Fruit fly (Drosophila melanogaster): Measurements from ENCODE around the gene Ctu2.

Ctu2 gene

dm6 chr2L:19462898-19463297, 30.2 kb downstream of the Ctu2 start:
- TF ChIP-seq CG8478 (optimal IDR thresholded peaks at IDR 0.05) (no peak), CTCF (optimal IDR thresholded peaks at IDR 0.05) (no peak)

DNA sequence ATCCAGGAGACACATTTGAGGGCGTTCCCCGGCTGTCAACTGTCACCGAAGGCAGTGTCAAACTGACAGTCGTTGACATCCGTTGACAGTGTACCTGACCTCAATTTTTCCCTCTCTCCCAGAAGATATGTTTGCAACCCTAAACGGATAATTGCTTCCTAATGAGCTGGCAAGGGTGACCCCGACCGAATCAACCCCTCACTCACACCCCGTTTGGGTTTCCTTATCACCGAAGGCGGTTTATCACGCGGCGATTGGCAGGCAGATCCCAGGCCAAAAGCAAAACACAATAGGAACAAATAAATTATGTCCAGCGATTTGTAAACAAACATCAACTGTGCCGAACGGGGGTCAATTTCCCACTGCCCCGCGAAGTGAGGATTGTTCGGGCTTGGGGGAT, 33.6 kb downstream of the Ctu2 start:
- no peak for TF ChIP-seq CG8478 (optimal IDR thresholded peaks at IDR 0.05)
- TF ChIP-seq CTCF (optimal IDR thresholded peaks at IDR 0.05): no peak

DNA sequence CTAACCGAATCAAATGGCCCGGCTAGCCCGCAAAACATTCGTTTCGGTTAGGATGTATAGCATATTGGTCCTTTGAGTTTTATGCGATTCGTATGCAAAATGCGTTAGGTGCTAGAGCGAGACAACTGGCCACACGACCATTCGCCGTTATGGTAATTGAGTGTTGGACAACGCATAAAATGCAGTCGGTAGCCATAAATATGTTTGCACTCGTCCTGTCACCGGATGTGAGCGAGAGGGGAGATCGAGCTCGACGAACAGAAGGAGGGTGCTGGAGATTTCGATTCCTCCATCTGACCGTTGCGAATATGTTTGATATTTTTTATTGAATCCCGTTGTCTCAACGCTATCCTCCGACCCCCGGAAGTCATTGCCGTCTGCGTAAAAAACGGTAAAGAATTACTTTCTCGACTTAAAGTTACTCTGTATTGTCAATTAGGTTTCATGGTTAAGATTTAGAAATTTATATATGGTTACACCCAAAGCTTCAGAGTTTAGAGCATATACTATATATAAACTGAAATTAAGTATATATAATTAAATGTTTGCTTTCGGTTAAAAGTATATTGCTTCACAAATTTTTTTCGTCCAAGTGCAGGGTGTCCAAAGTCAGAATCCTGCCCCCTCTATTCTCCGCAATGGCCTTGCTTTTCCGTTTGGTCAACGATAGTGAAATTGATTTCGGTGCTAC, 35.0 kb downstream of the Ctu2 start:
- TF ChIP-seq CG8478 (optimal IDR thresholded peaks at IDR 0.05) (no peak), CTCF (optimal IDR thresholded peaks at IDR 0.05) (no peak)

- TF ChIP-seq CTCF (optimal IDR thresholded peaks at IDR 0.05) (no peak), CG8478 (optimal IDR thresholded peaks at IDR 0.05) (no peak)
Measured at dm6 chr2L:19455723-19456122, 37.3 kb downstream of the Ctu2 start.

DNA sequence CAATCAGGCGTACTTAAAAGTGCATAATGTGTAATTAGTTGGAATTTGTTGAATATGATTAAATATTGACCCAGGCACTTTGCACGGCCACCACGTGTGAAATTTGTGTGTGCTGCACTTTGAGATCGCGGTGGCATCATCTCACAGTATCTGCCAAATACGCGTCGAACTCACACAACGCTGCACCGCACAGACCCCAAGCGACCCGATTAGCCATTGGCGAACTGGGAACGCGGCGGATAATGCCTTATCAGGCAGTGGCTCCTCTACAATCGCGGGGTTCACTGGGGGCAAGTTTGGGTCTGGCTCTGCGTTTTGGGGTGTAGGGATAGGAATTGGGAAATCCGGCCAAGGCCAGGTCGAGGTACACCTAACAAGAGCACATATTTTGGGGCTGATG, 37.8 kb downstream of the Ctu2 start:
- TF ChIP-seq CG8478 (optimal IDR thresholded peaks at IDR 0.05): no peak
- TF ChIP-seq CTCF (optimal IDR thresholded peaks at IDR 0.05): no peak

dm6 chr2L:19454070-19454751, 38.8 kb downstream of the Ctu2 start, which contains the start of gene CG10026:
Gene CG10026, plus strand, starts transcription at chr2L:19454256.
- no peak for TF ChIP-seq CG8478 (optimal IDR thresholded peaks at IDR 0.05)
- no peak for TF ChIP-seq CTCF (optimal IDR thresholded peaks at IDR 0.05)

dm6 chr2L:19453381-19453780, 39.7 kb downstream of the Ctu2 start, which contains the start of gene Top2:
Gene Top2, minus strand, starts transcription at chr2L:19453490.
- TF ChIP-seq CTCF (optimal IDR thresholded peaks at IDR 0.05): peak; percentile 72 to 74
- TF ChIP-seq CG8478 (optimal IDR thresholded peaks at IDR 0.05): no peak

DNA sequence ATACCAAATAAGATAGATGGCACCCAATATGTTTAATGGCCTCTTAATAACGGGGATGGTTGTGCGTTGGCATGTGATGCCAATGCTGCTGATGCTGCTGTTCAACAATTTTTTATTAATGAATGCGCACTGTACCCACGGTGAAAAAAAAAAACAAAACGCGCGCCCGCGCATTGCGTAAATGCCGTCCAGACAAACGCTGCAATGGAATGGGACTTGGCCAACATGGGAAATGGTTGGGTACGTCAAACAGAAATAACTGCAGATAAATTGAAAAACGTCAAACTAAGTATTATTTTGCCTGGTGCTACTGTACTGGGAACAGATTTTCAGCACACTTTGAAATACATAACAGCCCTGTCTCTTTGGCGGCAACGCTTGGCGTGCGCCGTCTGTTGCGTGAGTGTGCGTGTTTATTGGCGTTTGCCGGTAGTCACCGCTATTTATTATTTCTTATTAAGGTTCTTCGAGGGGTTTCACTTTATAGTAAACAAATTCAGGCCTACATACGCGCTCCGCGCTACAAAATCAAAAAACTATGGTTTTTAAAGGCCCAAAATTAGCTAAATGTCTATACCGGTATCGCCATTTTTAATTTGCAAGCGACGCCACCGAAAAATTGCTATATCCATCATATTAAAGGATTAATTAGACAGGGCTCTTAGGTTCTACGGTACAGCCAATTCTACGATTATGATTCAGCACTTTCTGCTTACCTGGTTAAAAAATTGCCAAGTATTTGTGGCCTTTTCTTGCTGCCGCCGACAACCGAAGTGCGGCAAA, 40.3 kb downstream of the Ctu2 start:
- TF ChIP-seq CG8478 (optimal IDR thresholded peaks at IDR 0.05): no peak
- TF ChIP-seq CTCF (optimal IDR thresholded peaks at IDR 0.05): no peak

dm6 chr2L:19444734-19445140, 48.3 kb downstream of the Ctu2 start, which contains the start of gene Hs2st:
Gene Hs2st, minus strand, starts transcription at chr2L:19444750.
- TF ChIP-seq CTCF (optimal IDR thresholded peaks at IDR 0.05): no peak
- no peak for TF ChIP-seq CG8478 (optimal IDR thresholded peaks at IDR 0.05)

DNA sequence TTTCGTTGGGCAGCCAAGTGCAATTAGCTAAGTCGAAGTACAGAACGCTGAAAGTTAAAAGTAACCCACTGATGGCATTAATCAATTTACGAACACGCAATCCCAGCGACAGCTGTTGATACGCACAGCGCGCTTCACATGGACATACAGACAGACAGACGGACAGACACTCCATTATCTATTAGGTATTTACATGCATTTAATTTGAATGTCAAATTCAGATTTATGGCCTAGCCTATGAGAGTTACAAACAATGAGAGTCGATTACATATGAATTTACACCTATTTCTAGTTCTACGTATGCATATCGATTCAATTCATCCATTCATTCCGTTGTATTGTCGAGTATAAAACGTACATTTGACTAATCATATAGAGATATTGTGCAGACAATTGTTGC, 50.4 kb downstream of the Ctu2 start, which contains the start of gene CG10237:
CG10237 (minus strand) TSS at position 101 of the 400 bp plus-strand sequence.
- no peak for TF ChIP-seq CG8478 (optimal IDR thresholded peaks at IDR 0.05)
- no peak for TF ChIP-seq CTCF (optimal IDR thresholded peaks at IDR 0.05)

DNA sequence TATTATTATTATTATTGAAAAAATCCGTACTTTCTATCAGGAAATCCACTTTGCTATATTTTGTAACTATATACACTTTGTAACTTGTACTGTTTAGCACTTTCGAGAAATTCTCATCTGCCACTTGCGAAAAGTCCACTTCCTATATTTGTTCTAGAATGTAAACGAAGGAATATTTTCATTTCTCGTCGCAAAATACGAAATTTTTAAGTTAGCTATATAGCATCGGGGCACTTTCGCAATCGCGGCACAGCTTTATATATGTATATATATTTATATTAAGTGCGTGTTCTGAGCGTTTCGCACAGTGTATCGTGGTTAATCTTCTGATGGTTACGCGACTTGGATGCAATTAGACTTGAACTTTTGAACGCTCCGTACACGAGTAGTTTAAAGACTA, 51.3 kb downstream of the Ctu2 start, which contains the start of gene RanGAP:
RanGAP (plus strand) TSS at position 169 of the 400 bp plus-strand sequence.
- no peak for TF ChIP-seq CG8478 (optimal IDR thresholded peaks at IDR 0.05)
- TF ChIP-seq CTCF (optimal IDR thresholded peaks at IDR 0.05): no peak
